Worm (Caenorhabditis elegans) whole organism, young adult: Measurements from ENCODE around the gene cex-2.

Experiments
- F57A8.1 ChIP-seq: fragments of 200-800 bp; sonication (Bioruptor generic); optimal IDR thresholded peaks from 2 replicates; lab custom pipeline; 2018; ENCODE audit warnings: mild to moderate bottlenecking, missing genetic modification characterization, moderate library complexity, missing compliant biosample characterization
- attf-3 ChIP-seq: fragments of 200-800 bp; sonication (Bioruptor generic); conservative IDR thresholded peaks from 2 replicates; pipeline ENCODE4 v1.3.6; 2022; ENCODE audit warnings: missing genetic modification reagents, missing genetic modification characterization, missing compliant biosample characterization
- egl-18 ChIP-seq: fragments of 200-800 bp; sonication (Bioruptor generic); IDR thresholded peaks from 2 replicates; pipeline ENCODE4 v1.3.6; 2022; ENCODE audit warnings: missing genetic modification reagents, missing genetic modification characterization, missing compliant biosample characterization
- madf-3 ChIP-seq: fragments of 200-800 bp; sonication (Bioruptor generic); IDR thresholded peaks from 2 replicates; pipeline ENCODE4 v1.3.6; 2022; ENCODE audit warnings: missing genetic modification reagents, missing genetic modification characterization, missing compliant biosample characterization
- nfya-2 ChIP-seq: fragments of 200-800 bp; sonication (Bioruptor generic); IDR thresholded peaks from 2 replicates; pipeline ENCODE4 v1.3.6; 2022; ENCODE audit warnings: missing genetic modification reagents, missing genetic modification characterization, missing compliant biosample characterization
- repo-1 ChIP-seq: sonication (generic microtip); optimal IDR thresholded peaks from 2 replicates; lab custom pipeline; 2017; ENCODE audit warnings: mild to moderate bottlenecking, missing genetic modification characterization, missing compliant biosample characterization
- sea-2 ChIP-seq: fragments of 200-800 bp; sonication (Bioruptor generic); IDR thresholded peaks from 2 replicates; pipeline ENCODE4 v1.3.6; 2022; ENCODE audit warnings: missing genetic modification characterization, missing compliant biosample characterization
- zim-3 ChIP-seq: sonication (generic microtip); optimal IDR thresholded peaks from 2 replicates; lab custom pipeline; 2017; ENCODE audit warnings: mild to moderate bottlenecking, missing genetic modification characterization, moderate library complexity, missing compliant biosample characterization

- TF ChIP-seq attf-3 (GFP tag; lab: Robert Waterston, UW) (no peak), sea-2 (GFP tag; lab: Robert Waterston, UW) (no peak), zim-3 (tag; lab: Kevin White, UChicago) (no peak), nfya-2 (GFP tag; lab: Robert Waterston, UW) (no peak), egl-18 (GFP tag; lab: Robert Waterston, UW) (no peak), repo-1 (tag; lab: Kevin White, UChicago) (no peak), madf-3 (GFP tag; lab: Robert Waterston, UW) (no peak), F57A8.1 (GFP tag; lab: Kevin White, UChicago) (no peak)
Observed at ce11 chrII:7829616-7830015, 5.6 kb downstream of the cex-2 start.
